Worm (Caenorhabditis elegans) whole organism, L4 larva: ENCODE measurements around the gene col-83.

Experiments
- F10B5.3 ChIP-seq: sonication (generic microtip); optimal IDR thresholded peaks from 2 replicates; lab custom pipeline; 2016; ENCODE audit warnings: mild to moderate bottlenecking, missing genetic modification characterization, missing compliant biosample characterization
- F49E8.2 ChIP-seq: sonication (generic microtip); optimal IDR thresholded peaks from 2 replicates; lab custom pipeline; 2016; ENCODE audit warnings: missing compliant biosample characterization, mild to moderate bottlenecking, missing genetic modification characterization, borderline replicate concordance
- R02D3.7 ChIP-seq: fragments of 150-350 bp; sonication (generic microtip); optimal IDR thresholded peaks from 3 replicates; lab custom pipeline; 2014; ENCODE audit warnings: missing biosample characterization, missing genetic modification characterization
- T20F7.1 ChIP-seq: fragments of 200-800 bp; sonication (Bioruptor generic); optimal IDR thresholded peaks from 2 replicates; lab custom pipeline; 2018; ENCODE audit warnings: mild to moderate bottlenecking, missing genetic modification characterization, missing compliant biosample characterization
- Y105C5A.15 ChIP-seq: fragments of 200-800 bp; sonication (Bioruptor generic); IDR thresholded peaks from 2 replicates; pipeline ENCODE4 v1.3.6; 2022; ENCODE audit warnings: missing genetic modification characterization, missing compliant biosample characterization
- Y48G9A.11 ChIP-seq: fragments of 200-800 bp; sonication (Bioruptor generic); IDR thresholded peaks from 2 replicates; pipeline ENCODE4 v1.3.6; 2022; ENCODE audit warnings: missing genetic modification reagents, missing genetic modification characterization, missing compliant biosample characterization
- Y75B8A.6 ChIP-seq: fragments of 200-800 bp; sonication (Bioruptor generic); IDR thresholded peaks from 2 replicates; pipeline ENCODE4 v1.3.6; 2022; ENCODE audit warnings: missing genetic modification reagents, missing genetic modification characterization, missing compliant biosample characterization
- ZK546.5 ChIP-seq, 2 experiments: sonication (generic microtip); optimal IDR thresholded peaks; 2 replicates each; lab custom pipeline; 2017; ENCODE audit warnings: missing biosample characterization in 2 of 2, missing genetic modification characterization in 2 of 2
- aha-1 ChIP-seq: fragments of 150-350 bp; peaks from one replicate; lab custom pipeline; 2014; ENCODE audit warnings: missing biosample characterization, missing genetic modification characterization
- arid-1 ChIP-seq: fragments of 200-800 bp; sonication (Bioruptor generic); conservative IDR thresholded peaks from 2 replicates; pipeline ENCODE4 v1.3.6; 2022; ENCODE audit warnings: missing genetic modification reagents, missing genetic modification characterization, missing compliant biosample characterization
- ceh-28 ChIP-seq: fragments of 150-350 bp; optimal IDR thresholded peaks from 2 replicates; lab custom pipeline; 2014; ENCODE audit warnings: missing biosample characterization, missing genetic modification reagents, missing genetic modification characterization
- ces-1 ChIP-seq: fragments of 150-350 bp; sonication (generic microtip); optimal IDR thresholded peaks from 4 replicates; lab custom pipeline; 2014; ENCODE audit warnings: missing biosample characterization, missing genetic modification reagents, missing genetic modification characterization
- cey-2 ChIP-seq: sonication (generic microtip); optimal IDR thresholded peaks from 3 replicates; lab custom pipeline; 2017; ENCODE audit warnings: missing genetic modification characterization, mild to moderate bottlenecking, missing compliant biosample characterization, antibody characterized with exemption, borderline replicate concordance; ENCODE audit not compliant: insufficient read depth
- daf-12 ChIP-seq: fragments of 150-350 bp; optimal IDR thresholded peaks from 2 replicates; lab custom pipeline; 2014; ENCODE audit warnings: missing biosample characterization, missing genetic modification reagents, missing genetic modification characterization
- daf-8 ChIP-seq: fragments of 200-800 bp; sonication (Bioruptor generic); IDR thresholded peaks from 2 replicates; pipeline ENCODE4 v1.3.6; 2022; ENCODE audit warnings: missing genetic modification characterization, missing compliant biosample characterization
- dmd-6 ChIP-seq: fragments of 200-800 bp; sonication (Bioruptor generic); IDR thresholded peaks from 2 replicates; pipeline ENCODE4 v1.3.6; 2022; ENCODE audit warnings: missing genetic modification reagents, missing genetic modification characterization, missing compliant biosample characterization
- dmd-9 ChIP-seq: fragments of 200-800 bp; sonication (Bioruptor generic); IDR thresholded peaks from 2 replicates; pipeline ENCODE4 v1.3.6; 2022; ENCODE audit warnings: missing genetic modification reagents, missing genetic modification characterization, missing compliant biosample characterization
- dpl-1 ChIP-seq: fragments of 150-350 bp; optimal IDR thresholded peaks from 2 replicates; lab custom pipeline; 2014; ENCODE audit warnings: missing biosample characterization, missing genetic modification reagents, missing genetic modification characterization
- dve-1 ChIP-seq: sonication (generic microtip); optimal IDR thresholded peaks from 2 replicates; lab custom pipeline; 2017; ENCODE audit warnings: antibody characterized with exemption, mild to moderate bottlenecking, missing genetic modification characterization, missing compliant biosample characterization; ENCODE audit not compliant: insufficient read depth
- egl-27 ChIP-seq: sonication (generic microtip); optimal IDR thresholded peaks from 3 replicates; lab custom pipeline; 2017; ENCODE audit warnings: missing biosample characterization, missing genetic modification reagents, missing genetic modification characterization
- hif-1 ChIP-seq, 2 experiments: sonication (generic microtip); optimal IDR thresholded peaks; 2 replicates each; lab custom pipeline; 2016 to 2017; ENCODE audit warnings: missing compliant biosample characterization in 2 of 2, missing genetic modification characterization in 2 of 2, missing genetic modification reagents in 2 of 2, missing genotype in 2 of 2, mild to moderate bottlenecking in 1 of 2
- hlh-11 ChIP-seq: fragments of 200-800 bp; sonication (Bioruptor generic); optimal IDR thresholded peaks from 2 replicates; lab custom pipeline; 2018; ENCODE audit warnings: mild to moderate bottlenecking, missing genetic modification characterization, missing compliant biosample characterization
- hlh-30 ChIP-seq: sonication (generic microtip); optimal IDR thresholded peaks from 2 replicates; lab custom pipeline; 2017; ENCODE audit warnings: antibody characterized with exemption, mild to moderate bottlenecking, missing genetic modification characterization, missing compliant biosample characterization; ENCODE audit not compliant: insufficient read depth
- hmg-1.1 ChIP-seq: fragments of 200-800 bp; sonication (Bioruptor generic); IDR thresholded peaks from 2 replicates; pipeline ENCODE4 v1.3.6; 2022; ENCODE audit warnings: missing genetic modification reagents, missing genetic modification characterization, missing compliant biosample characterization
- lim-7 ChIP-seq: fragments of 200-800 bp; sonication (Bioruptor generic); IDR thresholded peaks from 2 replicates; pipeline ENCODE4 v1.3.6; 2022; ENCODE audit warnings: missing genetic modification characterization, missing compliant biosample characterization
- lin-13 ChIP-seq: fragments of 150-350 bp; optimal IDR thresholded peaks from 2 replicates; lab custom pipeline; 2014; ENCODE audit warnings: missing biosample characterization, missing genetic modification reagents, missing genetic modification characterization
- lin-29 ChIP-seq: fragments of 200-800 bp; sonication (Bioruptor generic); IDR thresholded peaks from 2 replicates; pipeline ENCODE4 v1.3.6; 2022; ENCODE audit warnings: missing genetic modification reagents, missing genetic modification characterization, missing compliant biosample characterization
- lsy-2 ChIP-seq, 2 experiments: fragments of 150-350 bp in 1 of 2; sonication (generic microtip) in 1 of 2; optimal IDR thresholded peaks; 2 replicates each; lab custom pipeline; 2014 to 2017; ENCODE audit warnings: missing biosample characterization in 2 of 2, missing genetic modification characterization in 2 of 2
- madf-5 ChIP-seq, 2 experiments: fragments of 200-800 bp; sonication (Bioruptor generic); IDR thresholded peaks; 2 replicates each; pipeline ENCODE4 v1.3.6; 2022; ENCODE audit warnings: missing compliant biosample characterization in 2 of 2, missing genetic modification characterization in 2 of 2
- mes-2 ChIP-seq: sonication (generic microtip); optimal IDR thresholded peaks from 2 replicates; lab custom pipeline; 2016; ENCODE audit warnings: missing genotype, mild to moderate bottlenecking, missing genetic modification characterization, missing compliant biosample characterization; ENCODE audit not compliant: poor library complexity, severe bottlenecking
- nhr-102 ChIP-seq: sonication (generic microtip); optimal IDR thresholded peaks from 2 replicates; lab custom pipeline; 2016; ENCODE audit warnings: mild to moderate bottlenecking, missing genetic modification characterization, moderate library complexity, missing compliant biosample characterization
- nhr-28 ChIP-seq: fragments of 150-350 bp; optimal IDR thresholded peaks from 2 replicates; lab custom pipeline; 2014; ENCODE audit warnings: missing biosample characterization, missing genetic modification characterization
- rbr-2 ChIP-seq: sonication (generic microtip); optimal IDR thresholded peaks from 2 replicates; lab custom pipeline; 2016; ENCODE audit warnings: missing genotype, missing genetic modification characterization, missing compliant biosample characterization
- set-16 ChIP-seq: fragments of 200-800 bp; sonication (Bioruptor generic); IDR thresholded peaks from 2 replicates; pipeline ENCODE4 v1.3.6; 2022; ENCODE audit warnings: missing genetic modification reagents, missing genetic modification characterization, missing compliant biosample characterization
- snpc-4 ChIP-seq: fragments of 150-350 bp; optimal IDR thresholded peaks from 2 replicates; lab custom pipeline; 2014; ENCODE audit warnings: missing biosample characterization, missing genetic modification characterization
- unc-39 ChIP-seq: sonication (generic microtip); optimal IDR thresholded peaks from 2 replicates; lab custom pipeline; 2017; ENCODE audit warnings: missing biosample characterization, missing genetic modification characterization
- zag-1 ChIP-seq: fragments of 150-350 bp; optimal IDR thresholded peaks from 2 replicates; lab custom pipeline; 2014; ENCODE audit warnings: missing biosample characterization, missing genetic modification characterization
- zfp-2 ChIP-seq: sonication (generic microtip); optimal IDR thresholded peaks from 2 replicates; lab custom pipeline; 2016; ENCODE audit warnings: mild to moderate bottlenecking, missing genetic modification characterization, missing compliant biosample characterization
- zip-11 ChIP-seq: fragments of 200-800 bp; sonication (Bioruptor generic); IDR thresholded peaks from 2 replicates; pipeline ENCODE4 v1.3.6; 2022; ENCODE audit warnings: missing genetic modification characterization, missing compliant biosample characterization

col-83 gene

DNA sequence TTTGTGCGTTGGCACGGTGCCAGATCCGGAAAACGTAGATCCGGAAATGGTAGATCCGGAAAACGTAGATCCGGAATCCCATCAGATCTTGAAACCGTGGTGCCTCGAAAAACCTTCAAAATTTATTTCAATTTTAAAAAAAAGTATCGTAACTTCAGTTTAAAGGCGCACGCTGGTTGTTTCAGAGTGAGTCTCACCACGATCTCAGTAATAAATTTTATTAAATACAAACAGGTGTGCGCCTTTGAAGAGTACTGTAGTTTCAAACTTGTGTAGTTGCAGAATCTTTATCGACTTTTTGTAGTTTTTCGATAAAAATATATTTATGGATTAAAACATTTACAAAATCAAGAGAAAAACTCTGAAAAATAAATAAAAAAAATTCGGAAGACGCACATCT, 4.9 kb upstream of the col-83 start (continued):
- TF ChIP-seq ces-1 (no peak), nhr-28 (tag; lab: Kevin White, UChicago) (no peak), egl-27 (tag; lab: Kevin White, UChicago) (no peak), daf-12 (tag; lab: Kevin White, UChicago) (no peak), dpl-1 (GFP tag; lab: Kevin White, UChicago) (no peak), F49E8.2 (peak; percentile 57), lin-29 (GFP tag; lab: Robert Waterston, UW) (no peak), lim-7 (GFP tag; lab: Robert Waterston, UW) (no peak), lsy-2 (tag; optimal IDR thresholded peaks at IDR 0.05; lab: Kevin White, UChicago) (peak in 1 of 2 experiments; percentile 18), Y75B8A.6 (GFP tag; lab: Robert Waterston, UW) (no peak), Y48G9A.11 (GFP tag; lab: Robert Waterston, UW) (peak; percentile 39; the same call in 1 of the 2 replicates)

DNA sequence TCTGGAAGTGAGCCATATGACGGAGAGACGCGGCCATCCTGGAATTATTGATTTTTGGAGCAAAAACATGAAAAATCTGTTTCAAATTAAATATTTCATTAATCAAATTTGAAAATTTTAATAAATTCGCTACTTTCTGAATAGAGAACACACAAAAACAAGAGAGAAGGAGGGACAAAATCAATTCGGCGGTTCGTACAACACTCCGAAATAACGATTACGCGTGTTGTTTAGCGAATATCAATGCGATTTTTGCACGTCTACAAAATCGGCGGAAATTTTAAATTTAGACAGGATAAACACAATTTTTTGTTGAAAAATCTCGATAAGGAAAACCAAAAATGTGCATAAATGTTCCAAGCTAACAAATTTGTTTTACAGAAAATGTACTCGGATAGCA, 4.1 kb upstream of the col-83 start, which contains the start of the genes sdhd-1 and ilkp-1:
TSS of gene sdhd-1 (minus strand) at position 38 of the 400 bp plus-strand sequence.
TSS of gene ilkp-1 (plus strand) at position 380 of the 400 bp plus-strand sequence.
- TF ChIP-seq rbr-2 (tag; lab: Kevin White, UChicago): no peak
- TF ChIP-seq hmg-1.1 (GFP tag; lab: Robert Waterston, UW): peak; percentile 43; the same call in 1 of the 2 replicates
- TF ChIP-seq aha-1 (tag; lab: Kevin White, UChicago): peak; percentile 96
- TF ChIP-seq arid-1 (GFP tag; lab: Robert Waterston, UW): no peak
- TF ChIP-seq lsy-2 (tag; optimal IDR thresholded peaks at IDR 0.05; lab: Kevin White, UChicago): peak in 1 of 2 experiments; percentile 64
- no peak for TF ChIP-seq snpc-4 (tag; lab: Kevin White, UChicago)
- TF ChIP-seq ceh-28: no peak
- TF ChIP-seq hlh-30 (tag; lab: Kevin White, UChicago): peak; percentile 12
- no peak for TF ChIP-seq Y75B8A.6 (GFP tag; lab: Robert Waterston, UW)
- no peak for TF ChIP-seq daf-12 (tag; lab: Kevin White, UChicago)
- TF ChIP-seq madf-5 (GFP tag; IDR thresholded peaks at IDR 0.05; lab: Robert Waterston, UW): no peak
- no peak for TF ChIP-seq F10B5.3 (tag; lab: Kevin White, UChicago)
- peak; percentile 24 for TF ChIP-seq dve-1 (tag; lab: Kevin White, UChicago)
- no peak for TF ChIP-seq nhr-28 (tag; lab: Kevin White, UChicago)
- TF ChIP-seq dpl-1 (GFP tag; lab: Kevin White, UChicago): peak; percentile 86
- peak; percentile 47 for TF ChIP-seq mes-2 (tag; lab: Kevin White, UChicago)
- no peak for TF ChIP-seq Y105C5A.15 (GFP tag; lab: Robert Waterston, UW)
- no peak for TF ChIP-seq cey-2 (tag; lab: Kevin White, UChicago)
- no peak for TF ChIP-seq unc-39 (tag; lab: Kevin White, UChicago)
- TF ChIP-seq zfp-2 (tag; lab: Kevin White, UChicago): no peak
- no peak for TF ChIP-seq zag-1 (tag; lab: Kevin White, UChicago)
- no peak for TF ChIP-seq daf-8 (GFP tag; lab: Robert Waterston, UW)
- no peak for TF ChIP-seq ZK546.5 (tag; optimal IDR thresholded peaks at IDR 0.05; lab: Kevin White, UChicago)
- peak; percentile 97 for TF ChIP-seq T20F7.1 (GFP tag; lab: Kevin White, UChicago)
- no peak for TF ChIP-seq zip-11 (GFP tag; lab: Robert Waterston, UW)
- TF ChIP-seq R02D3.7 (tag; lab: Kevin White, UChicago): no peak
- TF ChIP-seq dmd-9: no peak
- TF ChIP-seq nhr-102: no peak
- TF ChIP-seq lin-13 (GFP tag; lab: Kevin White, UChicago): no peak
- TF ChIP-seq set-16 (GFP tag; lab: Robert Waterston, UW): no peak
- no peak for TF ChIP-seq dmd-6 (GFP tag; lab: Robert Waterston, UW)
- TF ChIP-seq hif-1 (tag; optimal IDR thresholded peaks at IDR 0.05; lab: Kevin White, UChicago): peak in 1 of 2 experiments; percentile 98
- no peak for TF ChIP-seq hlh-11
